Fruit fly (Drosophila melanogaster) whole organism: Measurements from ENCODE around the gene mRpS21.

ENCODE experiments used
- CG8478 ChIP-seq: fragments of >200 bp; optimal IDR thresholded peaks from 2 replicates; lab custom pipeline; 2018; ENCODE audit warnings: inconsistent platforms
- Dll ChIP-seq: fragments of >200 bp; optimal IDR thresholded peaks from 2 replicates; lab custom pipeline; 2017
- EcR ChIP-seq, 2 experiments: fragments of >200 bp; optimal IDR thresholded peaks; 2 replicates each; lab custom pipeline; 2017; ENCODE audit warnings: missing biosample characterization in 2 of 2, missing genetic modification characterization in 2 of 2, missing genetic modification reagents in 2 of 2
- pan ChIP-seq: fragments of >200 bp; optimal IDR thresholded peaks from 2 replicates; lab custom pipeline; 2017
- psq ChIP-seq: fragments of >200 bp; optimal IDR thresholded peaks from 2 replicates; lab custom pipeline; 2017
- usp ChIP-seq: fragments of >200 bp; optimal IDR thresholded peaks from 2 replicates; lab custom pipeline; 2017; ENCODE audit warnings: missing biosample characterization, missing genetic modification characterization, mixed read lengths

mRpS21 gene

dm6 chr3R:13381744-13382435 is at the start of gene mRpS21, which contains the start of gene Droj2:
TSS of gene mRpS21 (minus strand) at chr3R:13381809.
TSS of gene Droj2 (plus strand) at chr3R:13382106.
- no peak for TF ChIP-seq Dll
- TF ChIP-seq CG8478 (lab: Kevin White, UChicago), result no peak
- TF ChIP-seq pan, result no peak
- TF ChIP-seq psq (lab: Kevin White, UChicago), result no peak
- TF ChIP-seq usp, result no peak
- no peak for TF ChIP-seq EcR (GFP tag; optimal IDR thresholded peaks at IDR 0.05; lab: Kevin White, UChicago)

dm6 chr3R:13428341-13429040 is 46.9 kb upstream of the mRpS21 start:
- no peak for TF ChIP-seq CG8478 (lab: Kevin White, UChicago)

- TF ChIP-seq pan (no peak), usp (no peak), EcR (GFP tag; optimal IDR thresholded peaks at IDR 0.05; lab: Kevin White, UChicago) (no peak), Dll (no peak), CG8478 (lab: Kevin White, UChicago) (no peak), psq (lab: Kevin White, UChicago) (no peak)
Measured at dm6 chr3R:13425470-13426033, 43.9 kb upstream of the mRpS21 start, which contains the start of gene Act87E. TSS of gene Act87E (plus strand) at chr3R:13425983.

dm6 chr3R:13422178-13422577 is 40.6 kb upstream of the mRpS21 start:
- TF ChIP-seq EcR (GFP tag; optimal IDR thresholded peaks at IDR 0.05; lab: Kevin White, UChicago), result no peak
- no peak for TF ChIP-seq Dll
- TF ChIP-seq psq (lab: Kevin White, UChicago), result no peak

- TF ChIP-seq CG8478 (lab: Kevin White, UChicago), result no peak
Measured at dm6 chr3R:13419979-13420378, 38.4 kb upstream of the mRpS21 start, which contains the start of gene Ir87a. TSS of gene Ir87a (plus strand) at chr3R:13420279.

- TF ChIP-seq Dll, result no peak
- no peak for TF ChIP-seq psq (lab: Kevin White, UChicago)
- TF ChIP-seq CG8478 (lab: Kevin White, UChicago), result no peak
- no peak for TF ChIP-seq EcR (GFP tag; optimal IDR thresholded peaks at IDR 0.05; lab: Kevin White, UChicago)
- TF ChIP-seq pan, result no peak
- TF ChIP-seq usp, result no peak
Measured at dm6 chr3R:13417067-13417595, 35.5 kb upstream of the mRpS21 start.

- no peak for TF ChIP-seq pan
Measured at dm6 chr3R:13415186-13415585, 33.6 kb upstream of the mRpS21 start, which contains the start of gene yellow-e. TSS of gene yellow-e (minus strand) at chr3R:13415286.

- no peak for TF ChIP-seq Dll
- TF ChIP-seq usp, result no peak
- no peak for TF ChIP-seq psq (lab: Kevin White, UChicago)
- no peak for TF ChIP-seq CG8478 (lab: Kevin White, UChicago)
- no peak for TF ChIP-seq EcR (GFP tag; optimal IDR thresholded peaks at IDR 0.05; lab: Kevin White, UChicago)
- TF ChIP-seq pan, result no peak
Measured at dm6 chr3R:13412704-13413103, 31.1 kb upstream of the mRpS21 start.

- TF ChIP-seq CG8478 (lab: Kevin White, UChicago) (no peak), pan (no peak), usp (no peak), Dll (no peak), psq (lab: Kevin White, UChicago) (no peak), EcR (GFP tag; optimal IDR thresholded peaks at IDR 0.05; lab: Kevin White, UChicago) (no peak)
Measured at dm6 chr3R:13406898-13407297, 25.3 kb upstream of the mRpS21 start, which contains the start of gene yellow-e2. TSS of gene yellow-e2 (minus strand) at chr3R:13406998.

- no peak for TF ChIP-seq CG8478 (lab: Kevin White, UChicago)
- no peak for TF ChIP-seq psq (lab: Kevin White, UChicago)
- no peak for TF ChIP-seq Dll
- no peak for TF ChIP-seq EcR (GFP tag; optimal IDR thresholded peaks at IDR 0.05; lab: Kevin White, UChicago)
- TF ChIP-seq pan, result no peak
- TF ChIP-seq usp, result no peak
Measured at dm6 chr3R:13404841-13405441, 23.3 kb upstream of the mRpS21 start, which contains the start of gene yellow-e3. TSS of gene yellow-e3 (minus strand) at chr3R:13404870.

dm6 chr3R:13403032-13403459 is 21.4 kb upstream of the mRpS21 start, which contains the start of gene Dpm3:
TSS of gene Dpm3 (minus strand) at chr3R:13403051.
- TF ChIP-seq Dll (no peak), usp (no peak), EcR (GFP tag; optimal IDR thresholded peaks at IDR 0.05; lab: Kevin White, UChicago) (no peak), psq (lab: Kevin White, UChicago) (no peak), pan (no peak), CG8478 (lab: Kevin White, UChicago) (no peak)

dm6 chr3R:13401722-13402296 is 20.2 kb upstream of the mRpS21 start, which contains the start of gene GILT1:
TSS of gene GILT1 (minus strand) at chr3R:13401862.
- TF ChIP-seq Dll (no peak), usp (no peak), pan (no peak), EcR (GFP tag; optimal IDR thresholded peaks at IDR 0.05; lab: Kevin White, UChicago) (no peak), psq (lab: Kevin White, UChicago) (no peak)
